Fruit fly (Drosophila melanogaster) whole organism, embryonic: ENCODE data around the gene dysc.

Experiments used
- B-H1 ChIP-seq: fragments of 200-800 bp; sonication (Bioruptor generic); IDR thresholded peaks from 3 replicates; pipeline ENCODE4 v1.3.6; 2022; ENCODE audit warnings: missing biosample characterization, missing genetic modification characterization
- CG10366 ChIP-seq: fragments of 200-800 bp; sonication (Bioruptor generic); IDR thresholded peaks from 2 replicates; pipeline ENCODE4 v1.3.6; 2022; ENCODE audit warnings: missing biosample characterization, missing genetic modification characterization
- CG11093 ChIP-seq: fragments of 200-800 bp; sonication (Bioruptor generic); IDR thresholded peaks from 3 replicates; pipeline ENCODE4 v1.3.6; 2022; ENCODE audit warnings: missing biosample characterization, missing genetic modification characterization
- CG11398 ChIP-seq: fragments of 200-800 bp; sonication (Bioruptor generic); optimal IDR thresholded peaks from 2 replicates; lab custom pipeline; 2016; ENCODE audit warnings: missing biosample characterization, missing genetic modification characterization
- CG11504 ChIP-seq: fragments of 200-800 bp; sonication (Bioruptor generic); optimal IDR thresholded peaks from 3 replicates; lab custom pipeline; 2019; ENCODE audit warnings: missing biosample characterization, mild to moderate bottlenecking, missing genetic modification characterization, moderate library complexity
- CG12236 ChIP-seq: fragments of 200-800 bp; sonication (Bioruptor generic); optimal IDR thresholded peaks from 2 replicates; lab custom pipeline; 2016; ENCODE audit warnings: missing biosample characterization, missing genetic modification characterization
- CG12299 ChIP-seq: fragments of 200-800 bp; sonication (Bioruptor generic); optimal IDR thresholded peaks from 2 replicates; lab custom pipeline; 2018; ENCODE audit warnings: missing biosample characterization, mild to moderate bottlenecking, missing genetic modification characterization
- CG1233 ChIP-seq: fragments of 200-800 bp; sonication (Bioruptor generic); optimal IDR thresholded peaks from 4 replicates; lab custom pipeline; 2018; ENCODE audit warnings: missing biosample characterization, mild to moderate bottlenecking, missing genetic modification characterization
- CG12391 ChIP-seq: fragments of 200-800 bp; sonication (Bioruptor generic); optimal IDR thresholded peaks from 3 replicates; lab custom pipeline; 2018; ENCODE audit warnings: missing biosample characterization, mild to moderate bottlenecking, missing genetic modification characterization, moderate library complexity
- CG12769 ChIP-seq: fragments of 200-800 bp; sonication (Bioruptor generic); optimal IDR thresholded peaks from 2 replicates; lab custom pipeline; 2019; ENCODE audit warnings: missing biosample characterization, mild to moderate bottlenecking, missing genetic modification characterization, moderate library complexity
- CG14050 ChIP-seq: fragments of 200-800 bp; sonication (Bioruptor generic); IDR thresholded peaks from 3 replicates; pipeline ENCODE4 v1.3.6; 2022; ENCODE audit warnings: missing biosample characterization, missing genetic modification characterization
- CG14441 ChIP-seq: fragments of 200-800 bp; sonication (Bioruptor generic); IDR thresholded peaks from 2 replicates; pipeline ENCODE4 v1.3.6; 2022; ENCODE audit warnings: missing biosample characterization, missing genetic modification characterization
- CG15073 ChIP-seq: fragments of 200-800 bp; sonication (Bioruptor generic); optimal IDR thresholded peaks from 2 replicates; lab custom pipeline; 2016; ENCODE audit warnings: missing biosample characterization, missing genetic modification characterization
- CG16815 ChIP-seq: fragments of 200-800 bp; sonication (Bioruptor generic); optimal IDR thresholded peaks from 3 replicates; lab custom pipeline; 2017; ENCODE audit warnings: missing biosample characterization, mild to moderate bottlenecking, missing genetic modification characterization
- CG1832 ChIP-seq: fragments of 200-800 bp; sonication (Bioruptor generic); optimal IDR thresholded peaks from 2 replicates; lab custom pipeline; 2017; ENCODE audit warnings: missing biosample characterization, mild to moderate bottlenecking, missing genetic modification characterization, inconsistent platforms
- CG18476 ChIP-seq: fragments of 200-800 bp; sonication (Bioruptor generic); optimal IDR thresholded peaks from 2 replicates; lab custom pipeline; 2016; ENCODE audit warnings: missing biosample characterization, mild to moderate bottlenecking, missing genetic modification characterization
- CG2129 ChIP-seq: fragments of 200-800 bp; sonication (Bioruptor generic); IDR thresholded peaks from 2 replicates; pipeline ENCODE4 v1.3.6; 2022; ENCODE audit warnings: missing biosample characterization, missing genetic modification characterization; ENCODE audit not compliant: partially characterized antibody
- CG3281 ChIP-seq: fragments of 200-800 bp; sonication (Bioruptor generic); optimal IDR thresholded peaks from 3 replicates; lab custom pipeline; 2017; ENCODE audit warnings: missing biosample characterization, mild to moderate bottlenecking, missing genetic modification characterization
- CG4360 ChIP-seq: fragments of 200-800 bp; sonication (Bioruptor generic); IDR thresholded peaks from 2 replicates; pipeline ENCODE4 v1.3.6; 2022; ENCODE audit warnings: missing biosample characterization, missing genetic modification characterization
- CG4707 ChIP-seq: fragments of 200-800 bp; sonication (Bioruptor generic); optimal IDR thresholded peaks from 2 replicates; lab custom pipeline; 2018; ENCODE audit warnings: missing biosample characterization, mild to moderate bottlenecking, missing genetic modification characterization, moderate library complexity
- CG4820 ChIP-seq: fragments of 200-800 bp; sonication (Bioruptor generic); optimal IDR thresholded peaks from 3 replicates; lab custom pipeline; 2016; ENCODE audit warnings: missing biosample characterization, missing genetic modification characterization
- CG6254 ChIP-seq: fragments of 200-800 bp; sonication (Bioruptor generic); optimal IDR thresholded peaks from 3 replicates; lab custom pipeline; 2017; ENCODE audit warnings: mild to moderate bottlenecking, missing biosample characterization, missing genetic modification reagents, missing genetic modification characterization
- CG9932 ChIP-seq: fragments of 200-800 bp; sonication (Bioruptor generic); IDR thresholded peaks from 2 replicates; pipeline ENCODE4 v1.3.6; 2022; ENCODE audit warnings: missing biosample characterization, missing genetic modification characterization
- Chrac-16 ChIP-seq: fragments of 200-800 bp; sonication (Bioruptor generic); optimal IDR thresholded peaks from 3 replicates; lab custom pipeline; 2016; ENCODE audit warnings: missing biosample characterization, missing genetic modification characterization
- CkIIα-i1 ChIP-seq: fragments of 200-800 bp; sonication (Bioruptor generic); IDR thresholded peaks from 2 replicates; pipeline ENCODE4 v1.3.6; 2022; ENCODE audit warnings: missing biosample characterization, missing genetic modification characterization
- Ets65A ChIP-seq: fragments of 200-800 bp; sonication (Bioruptor generic); peaks from one replicate; lab custom pipeline; 2016; ENCODE audit warnings: missing biosample characterization, missing genetic modification characterization
- Kr ChIP-seq: fragments of 200-800 bp; sonication (Bioruptor generic); optimal IDR thresholded peaks from 2 replicates; lab custom pipeline; 2017; ENCODE audit warnings: missing biosample characterization, mild to moderate bottlenecking, missing genetic modification characterization
- Myb ChIP-seq: fragments of 200-800 bp; sonication (Bioruptor generic); optimal IDR thresholded peaks from 2 replicates; lab custom pipeline; 2016; ENCODE audit warnings: missing biosample characterization, missing genetic modification characterization
- NC2α ChIP-seq: fragments of 200-800 bp; sonication (Bioruptor generic); optimal IDR thresholded peaks from 2 replicates; lab custom pipeline; 2016; ENCODE audit warnings: missing biosample characterization, missing genetic modification characterization
- NK7.1 ChIP-seq: fragments of 200-800 bp; sonication (Bioruptor generic); optimal IDR thresholded peaks from 3 replicates; lab custom pipeline; 2016; ENCODE audit warnings: missing biosample characterization, missing genetic modification characterization
- Oli ChIP-seq: fragments of 200-800 bp; sonication (Bioruptor generic); optimal IDR thresholded peaks from 2 replicates; lab custom pipeline; 2018; ENCODE audit warnings: missing biosample characterization, mild to moderate bottlenecking, missing genetic modification characterization, moderate library complexity
- Stat92E ChIP-seq, 3 experiments: fragments of >200 bp in 2 of 3; fragments of 200-800 bp in 1 of 3; sonication (Bioruptor generic) in 1 of 3; optimal IDR thresholded peaks; 2 replicates each; lab custom pipeline; 2017 to 2019; ENCODE audit warnings: missing biosample characterization in 3 of 3, missing genetic modification characterization in 3 of 3, mild to moderate bottlenecking in 1 of 3, moderate library complexity in 1 of 3
- abd-A ChIP-seq: fragments of 200-800 bp; sonication (Bioruptor generic); optimal IDR thresholded peaks from 3 replicates; lab custom pipeline; 2019; ENCODE audit warnings: missing biosample characterization, mild to moderate bottlenecking, missing genetic modification characterization, moderate library complexity
- cad ChIP-seq: fragments of >200 bp; optimal IDR thresholded peaks from 2 replicates; lab custom pipeline; 2017; ENCODE audit warnings: missing biosample characterization, missing genetic modification characterization
- esg ChIP-seq: fragments of 200-800 bp; sonication (Bioruptor generic); conservative IDR thresholded peaks from 2 replicates; pipeline ENCODE4 v1.3.6; 2022; ENCODE audit warnings: missing biosample characterization, missing genetic modification characterization
- fd64A ChIP-seq: fragments of 200-800 bp; sonication (Bioruptor generic); optimal IDR thresholded peaks from 3 replicates; lab custom pipeline; 2018; ENCODE audit warnings: missing biosample characterization, mild to moderate bottlenecking, missing genetic modification characterization
- gfzf ChIP-seq: fragments of 200-800 bp; sonication (Bioruptor generic); optimal IDR thresholded peaks from 2 replicates; lab custom pipeline; 2016; ENCODE audit warnings: missing biosample characterization, mild to moderate bottlenecking, missing genetic modification characterization, moderate library complexity
- grau ChIP-seq: fragments of 200-800 bp; optimal IDR thresholded peaks from 3 replicates; lab custom pipeline; 2019; ENCODE audit warnings: missing biosample characterization, mild to moderate bottlenecking, missing genetic modification characterization, moderate library complexity
- hth ChIP-seq: fragments of >200 bp; optimal IDR thresholded peaks from 2 replicates; lab custom pipeline; 2017; ENCODE audit warnings: inconsistent platforms
- lilli ChIP-seq: fragments of 200-800 bp; sonication (Bioruptor generic); optimal IDR thresholded peaks from 3 replicates; lab custom pipeline; 2016; ENCODE audit warnings: missing biosample characterization, missing genetic modification characterization
- pan ChIP-seq, 4 experiments: fragments of >200 bp in 3 of 4; fragments of 200-800 bp in 1 of 4; sonication (Bioruptor generic) in 1 of 4; optimal IDR thresholded peaks in 3 of 4; IDR thresholded peaks in 1 of 4; 2 replicates each; pipeline versions ENCODE4 v1.3.6 to Lab custom; 2017 to 2022; ENCODE audit warnings: missing biosample characterization in 2 of 4, missing genetic modification characterization in 2 of 4, mixed read lengths in 1 of 4
- pfk ChIP-seq: fragments of 200-800 bp; sonication (Bioruptor generic); optimal IDR thresholded peaks from 2 replicates; lab custom pipeline; 2018; ENCODE audit warnings: missing biosample characterization, mild to moderate bottlenecking, missing genetic modification characterization, moderate library complexity
- repo ChIP-seq: fragments of 200-800 bp; sonication (Bioruptor generic); optimal IDR thresholded peaks from 2 replicates; lab custom pipeline; 2016; ENCODE audit warnings: missing biosample characterization, missing genetic modification characterization
- schlank ChIP-seq: fragments of 200-800 bp; sonication (Bioruptor generic); optimal IDR thresholded peaks from 2 replicates; lab custom pipeline; 2018; ENCODE audit warnings: missing biosample characterization, mild to moderate bottlenecking, missing genetic modification characterization
- shn ChIP-seq: fragments of 200-800 bp; sonication (Bioruptor generic); optimal IDR thresholded peaks from 3 replicates; lab custom pipeline; 2016; ENCODE audit warnings: missing biosample characterization, missing genetic modification characterization
- zen2 ChIP-seq: fragments of 200-800 bp; sonication (Bioruptor generic); IDR thresholded peaks from 3 replicates; pipeline ENCODE4 v1.3.6; 2022; ENCODE audit warnings: missing biosample characterization, missing genetic modification characterization; ENCODE audit not compliant: partially characterized antibody
- zfh1 ChIP-seq: fragments of 200-800 bp; sonication (Bioruptor generic); IDR thresholded peaks from 3 replicates; pipeline ENCODE4 v1.3.6; 2022; ENCODE audit warnings: missing biosample characterization, missing genetic modification characterization
- zfh2 ChIP-seq: fragments of 200-800 bp; sonication (Bioruptor generic); optimal IDR thresholded peaks from 2 replicates; lab custom pipeline; 2016; ENCODE audit warnings: missing biosample characterization, missing genetic modification characterization

Gene dysc

dm6 chr3L:13923332-13924272 lies 20.6 kb upstream of the dysc start (continued):
- TF ChIP-seq abd-A (tag; lab: Kevin White, UChicago) (no peak), CG11398 (no peak), zfh2 (GFP tag; lab: Kevin White, UChicago) (peak; percentile 39), B-H1 (GFP tag; lab: Robert Waterston, UW) (peak; percentile 54; the same call in 2 of the 3 replicates), CG1832 (GFP tag; lab: Kevin White, UChicago) (no peak), cad (GFP tag; lab: Kevin White, UChicago) (no peak), CG1233 (peak; percentile 8), CG6254 (no peak), CG11093 (GFP tag; lab: Robert Waterston, UW) (no peak), NC2α (no peak), pan (optimal IDR thresholded peaks at IDR 0.05; lab: Kevin White, UChicago) (no peak), pan (GFP tag; optimal IDR thresholded peaks at IDR 0.05 in 1 of 2, IDR thresholded peaks at IDR 0.05 in 1 of 2) (peak in 1 of 2 experiments; percentile 70), fd64A (no peak), CG4707 (no peak), CG3281 (peak; percentile 78), pfk (GFP tag; lab: Kevin White, UChicago) (no peak), CG12236 (GFP tag; lab: Kevin White, UChicago) (no peak), Chrac-16 (GFP tag; lab: Kevin White, UChicago) (peak; percentile 14), schlank (tag; lab: Kevin White, UChicago) (no peak), NK7.1 (no peak), Oli (tag; lab: Kevin White, UChicago) (peak; percentile 19), repo (GFP tag; lab: Kevin White, UChicago) (no peak), esg (GFP tag; lab: Robert Waterston, UW) (peak; percentile 32), CG2129 (GFP tag; lab: Robert Waterston, UW) (no peak), CG16815 (GFP tag; lab: Kevin White, UChicago) (no peak), Kr (GFP tag; lab: Kevin White, UChicago) (no peak), CG18476 (GFP tag; lab: Kevin White, UChicago) (peak; percentile 61), CG14441 (peak; percentile 69), Stat92E (GFP tag; optimal IDR thresholded peaks at IDR 0.05; lab: Kevin White, UChicago) (peak in 1 of 3 experiments; percentile 20), CG10366 (GFP tag; lab: Robert Waterston, UW) (peak; percentile 38; the same call in 1 of the 2 replicates), CG14050 (GFP tag; lab: Robert Waterston, UW) (no peak), shn (GFP tag; lab: Kevin White, UChicago) (no peak), Ets65A (GFP tag; lab: Kevin White, UChicago) (no peak), CG12769 (tag; lab: Kevin White, UChicago) (no peak), zen2 (no peak), zfh1 (peak; percentile 46; the same call in 1 of the 3 replicates), CG15073 (no peak), CG12391 (tag; lab: Kevin White, UChicago) (peak; percentile 61), CG4360 (no peak; the same call in 1 of the 2 replicates), grau (tag; lab: Kevin White, UChicago) (peak; percentile 56), gfzf (no peak), CG4820 (GFP tag; lab: Kevin White, UChicago) (peak; percentile 39), CG12299 (no peak), CkIIα-i1 (GFP tag; lab: Robert Waterston, UW) (no peak), lilli (peak; percentile 41), CG9932 (GFP tag; lab: Robert Waterston, UW) (peak; percentile 93), Myb (GFP tag; lab: Kevin White, UChicago) (peak; percentile 25), hth (lab: Kevin White, UChicago) (no peak), CG11504 (tag; lab: Kevin White, UChicago) (peak; percentile 54)
